Fruit fly (Drosophila melanogaster) whole organism, prepupa: ENCODE data around the gene Blos3.

Source experiments
- Lpt ChIP-seq: fragments of 200-800 bp; sonication (Bioruptor generic); optimal IDR thresholded peaks from 3 replicates; lab custom pipeline; 2016; ENCODE audit warnings: missing biosample characterization, missing genetic modification characterization
- achi ChIP-seq: fragments of 200-800 bp; sonication (Bioruptor generic); optimal IDR thresholded peaks from 3 replicates; lab custom pipeline; 2016; ENCODE audit warnings: missing biosample characterization, missing genetic modification characterization
- fd59A ChIP-seq: fragments of 200-800 bp; sonication (Bioruptor generic); optimal IDR thresholded peaks from 2 replicates; lab custom pipeline; 2017; ENCODE audit warnings: missing biosample characterization, mild to moderate bottlenecking, missing genetic modification characterization, missing genetic modification reagents

- TF ChIP-seq Lpt = no peak
- TF ChIP-seq fd59A (GFP tag; lab: Kevin White, UChicago) = no peak
- no peak for TF ChIP-seq achi (GFP tag; lab: Kevin White, UChicago)
Observed at dm6 chr3L:18845833-18846232, 24.2 kb upstream of the Blos3 start.
